Worm (Caenorhabditis elegans) whole organism, L1 larva: ENCODE measurements around the gene Y44A6D.3.

Experiments used
- alr-1 ChIP-seq: fragments of 200-800 bp; sonication (Bioruptor generic); optimal IDR thresholded peaks from 2 replicates; lab custom pipeline; 2018; ENCODE audit warnings: borderline replicate concordance, mild to moderate bottlenecking, missing genetic modification characterization, missing compliant biosample characterization
- aly-2 ChIP-seq: fragments of 150-350 bp; optimal IDR thresholded peaks from 2 replicates; lab custom pipeline; 2014; ENCODE audit warnings: missing biosample characterization, missing genetic modification characterization
- ceh-8 ChIP-seq: fragments of 200-800 bp; sonication (Bioruptor generic); optimal IDR thresholded peaks from 2 replicates; lab custom pipeline; 2018; ENCODE audit warnings: mild to moderate bottlenecking, missing genetic modification characterization, moderate library complexity, missing compliant biosample characterization
- ceh-82 ChIP-seq, 3 experiments: fragments of 150-350 bp in 1 of 3; sonication (generic microtip) in 2 of 3; optimal IDR thresholded peaks; 2 replicates each; lab custom pipeline; 2014 to 2017; ENCODE audit warnings: missing biosample characterization in 3 of 3, missing genetic modification characterization in 3 of 3
- dpl-1 ChIP-seq, 3 experiments: fragments of 150-350 bp in 2 of 3; sonication (generic microtip) in 1 of 3; optimal IDR thresholded peaks; 2 replicates each; lab custom pipeline; 2014 to 2017; ENCODE audit warnings: missing biosample characterization in 3 of 3, missing genetic modification characterization in 3 of 3, missing genetic modification reagents in 3 of 3
- efl-1 ChIP-seq, 4 experiments: fragments of 150-350 bp; optimal IDR thresholded peaks in 3 of 4; peaks in 1 of 4; 1 replicate in 1 of 4; 2 replicates in 3 of 4; lab custom pipeline; 2014; ENCODE audit warnings: missing biosample characterization in 2 of 4, missing genetic modification characterization in 2 of 4, missing genetic modification reagents in 2 of 4
- elt-2 ChIP-seq: sonication (generic microtip); optimal IDR thresholded peaks from 2 replicates; lab custom pipeline; 2016; ENCODE audit warnings: missing genetic modification characterization, mild to moderate bottlenecking, inconsistent platforms, missing compliant biosample characterization, missing genetic modification reagents
- elt-3 ChIP-seq, 6 experiments: fragments of 150-350 bp in 1 of 6; sonication (generic microtip); optimal IDR thresholded peaks; 2 replicates each; lab custom pipeline; 2017 to 2018; ENCODE audit warnings: missing biosample characterization in 6 of 6, missing genetic modification characterization in 6 of 6, inconsistent platforms in 1 of 6
- ets-5 ChIP-seq: fragments of 200-800 bp; sonication (Bioruptor generic); IDR thresholded peaks from 2 replicates; pipeline ENCODE4 v1.3.6; 2022; ENCODE audit warnings: missing genetic modification characterization, missing compliant biosample characterization
- fkh-10 ChIP-seq: sonication (generic microtip); optimal IDR thresholded peaks from 2 replicates; lab custom pipeline; 2017; ENCODE audit warnings: missing biosample characterization, missing genetic modification reagents, missing genetic modification characterization
- fkh-4 ChIP-seq: sonication (generic microtip); optimal IDR thresholded peaks from 2 replicates; lab custom pipeline; 2016; ENCODE audit warnings: missing compliant biosample characterization, missing genetic modification characterization, borderline replicate concordance
- fkh-8 ChIP-seq: sonication (generic microtip); optimal IDR thresholded peaks from 2 replicates; lab custom pipeline; 2016; ENCODE audit warnings: mild to moderate bottlenecking, missing genetic modification characterization, missing compliant biosample characterization
- grh-1 ChIP-seq: fragments of 200-800 bp; sonication (Bioruptor generic); IDR thresholded peaks from 2 replicates; pipeline ENCODE4 v1.3.6; 2022; ENCODE audit warnings: missing genetic modification reagents, missing genetic modification characterization, missing compliant biosample characterization
- lin-15B ChIP-seq: fragments of 150-350 bp; sonication (generic microtip); optimal IDR thresholded peaks from 3 replicates; lab custom pipeline; 2014; ENCODE audit warnings: missing biosample characterization, missing genetic modification characterization
- lir-3 ChIP-seq: sonication (generic microtip); optimal IDR thresholded peaks from 2 replicates; lab custom pipeline; 2016; ENCODE audit warnings: mild to moderate bottlenecking, missing genetic modification characterization, moderate library complexity, missing compliant biosample characterization; ENCODE audit not compliant: poor library complexity
- mab-9 ChIP-seq: fragments of 200-800 bp; sonication (Bioruptor generic); IDR thresholded peaks from 2 replicates; pipeline ENCODE4 v1.3.6; 2022; ENCODE audit warnings: missing genetic modification reagents, missing genetic modification characterization, missing compliant biosample characterization
- mdl-1 ChIP-seq, 2 experiments: fragments of 150-350 bp; optimal IDR thresholded peaks; 2 replicates each; lab custom pipeline; 2014 to 2017; ENCODE audit warnings: missing biosample characterization in 2 of 2, missing genetic modification characterization in 2 of 2, inconsistent platforms in 1 of 2
- mef-2 ChIP-seq: fragments of 150-350 bp; optimal IDR thresholded peaks from 2 replicates; lab custom pipeline; 2014; ENCODE audit warnings: missing biosample characterization, missing genetic modification characterization
- mep-1 ChIP-seq: fragments of 150-350 bp; optimal IDR thresholded peaks from 2 replicates; lab custom pipeline; 2014; ENCODE audit warnings: missing biosample characterization, missing genetic modification characterization
- nhr-19 ChIP-seq: fragments of 200-800 bp; sonication (Bioruptor generic); conservative IDR thresholded peaks from 2 replicates; pipeline ENCODE4 v1.3.6; 2022; ENCODE audit warnings: missing genetic modification characterization, missing compliant biosample characterization
- nhr-20 ChIP-seq: sonication (generic microtip); optimal IDR thresholded peaks from 2 replicates; lab custom pipeline; 2016; ENCODE audit warnings: mild to moderate bottlenecking, missing genetic modification characterization, missing compliant biosample characterization
- nhr-47 ChIP-seq: sonication (generic microtip); optimal IDR thresholded peaks from 2 replicates; lab custom pipeline; 2016; ENCODE audit warnings: mild to moderate bottlenecking, missing genetic modification characterization, moderate library complexity, missing compliant biosample characterization
- nhr-71 ChIP-seq: sonication (generic microtip); optimal IDR thresholded peaks from 2 replicates; lab custom pipeline; 2016; ENCODE audit warnings: mild to moderate bottlenecking, missing genetic modification characterization, moderate library complexity, missing compliant biosample characterization
- nhr-77 ChIP-seq: fragments of 150-350 bp; optimal IDR thresholded peaks from 2 replicates; lab custom pipeline; 2014; ENCODE audit warnings: missing biosample characterization, missing genetic modification characterization
- nhr-85 ChIP-seq: sonication (generic microtip); peaks from one replicate; lab custom pipeline; 2016; ENCODE audit warnings: missing genetic modification characterization, inconsistent platforms, missing compliant biosample characterization
- nhr-90 ChIP-seq: sonication (generic microtip); optimal IDR thresholded peaks from 2 replicates; lab custom pipeline; 2016; ENCODE audit warnings: mild to moderate bottlenecking, missing genetic modification characterization, missing compliant biosample characterization; ENCODE audit not compliant: poor library complexity
- rnt-1 ChIP-seq: sonication (generic microtip); optimal IDR thresholded peaks from 2 replicates; lab custom pipeline; 2016; ENCODE audit warnings: mild to moderate bottlenecking, missing genetic modification characterization, moderate library complexity, missing compliant biosample characterization
- snpc-4 ChIP-seq: fragments of 150-350 bp; optimal IDR thresholded peaks from 2 replicates; lab custom pipeline; 2014; ENCODE audit warnings: missing biosample characterization, missing genetic modification characterization
- snu-23 ChIP-seq: sonication (generic microtip); optimal IDR thresholded peaks from 2 replicates; lab custom pipeline; 2016; ENCODE audit warnings: missing genetic modification characterization, missing compliant biosample characterization
- sox-4 ChIP-seq: sonication (generic microtip); optimal IDR thresholded peaks from 2 replicates; lab custom pipeline; 2016; ENCODE audit warnings: missing genetic modification characterization, missing compliant biosample characterization
- sptf-1 ChIP-seq: fragments of 150-350 bp; optimal IDR thresholded peaks from 2 replicates; lab custom pipeline; 2014; ENCODE audit warnings: missing biosample characterization, missing genetic modification characterization
- sup-37 ChIP-seq: fragments of 200-800 bp; sonication (Bioruptor generic); optimal IDR thresholded peaks from 2 replicates; lab custom pipeline; 2018; ENCODE audit warnings: mild to moderate bottlenecking, missing genetic modification characterization, missing compliant biosample characterization
- swsn-7 ChIP-seq: sonication (generic microtip); optimal IDR thresholded peaks from 2 replicates; lab custom pipeline; 2016; ENCODE audit warnings: missing genetic modification characterization, missing compliant biosample characterization
- tbx-2 ChIP-seq: sonication (generic microtip); optimal IDR thresholded peaks from 2 replicates; lab custom pipeline; 2016; ENCODE audit warnings: missing genetic modification characterization, missing compliant biosample characterization
- tlp-1 ChIP-seq: fragments of 150-350 bp; optimal IDR thresholded peaks from 2 replicates; lab custom pipeline; 2014; ENCODE audit warnings: missing biosample characterization, missing genetic modification characterization
- unc-130 ChIP-seq: fragments of 150-350 bp; optimal IDR thresholded peaks from 2 replicates; lab custom pipeline; 2017; ENCODE audit warnings: missing biosample characterization, missing genetic modification characterization, inconsistent platforms
- unc-30 ChIP-seq: sonication (generic microtip); optimal IDR thresholded peaks from 2 replicates; lab custom pipeline; 2017; ENCODE audit warnings: missing biosample characterization, missing genetic modification characterization
- unc-86 ChIP-seq: sonication (generic microtip); optimal IDR thresholded peaks from 2 replicates; lab custom pipeline; 2016; ENCODE audit warnings: missing genetic modification characterization, missing compliant biosample characterization
- vab-15 ChIP-seq: sonication (generic microtip); optimal IDR thresholded peaks from 2 replicates; lab custom pipeline; 2017; ENCODE audit warnings: missing genotype, mild to moderate bottlenecking, missing genetic modification characterization, missing compliant biosample characterization
- xbp-1 ChIP-seq: sonication (generic microtip); optimal IDR thresholded peaks from 2 replicates; lab custom pipeline; 2016; ENCODE audit warnings: missing genetic modification characterization, missing compliant biosample characterization
- zag-1 ChIP-seq: fragments of 150-350 bp; optimal IDR thresholded peaks from 2 replicates; lab custom pipeline; 2014; ENCODE audit warnings: missing biosample characterization, missing genetic modification characterization

Gene Y44A6D.3

ce11 chrV:20803464-20803863 is 11.2 kb upstream of the Y44A6D.3 start:
- TF ChIP-seq nhr-85 (tag; lab: Kevin White, UChicago) (peak; percentile 27), snpc-4 (peak; percentile 94), grh-1 (GFP tag; lab: Robert Waterston, UW) (peak; percentile 23; the same call in 1 of the 2 replicates), nhr-90 (tag; lab: Kevin White, UChicago) (peak; percentile 23), snu-23 (GFP tag; lab: Kevin White, UChicago) (peak; percentile 4), nhr-47 (peak; percentile 17), nhr-71 (peak; percentile 10)

ce11 chrV:20802906-20803305 is 10.7 kb upstream of the Y44A6D.3 start, which contains the start of gene Y44A6D.5:
Gene Y44A6D.5 (minus strand): TSS chrV:20803006.
- TF ChIP-seq efl-1 (optimal IDR thresholded peaks at IDR 0.05; lab: Kevin White, UChicago) (no peak), efl-1 (GFP tag; optimal IDR thresholded peaks at IDR 0.05 in 1 of 2; lab: Kevin White, UChicago) (peak in 1 of 2 experiments; percentile 66), snu-23 (GFP tag; lab: Kevin White, UChicago) (no peak)

DNA sequence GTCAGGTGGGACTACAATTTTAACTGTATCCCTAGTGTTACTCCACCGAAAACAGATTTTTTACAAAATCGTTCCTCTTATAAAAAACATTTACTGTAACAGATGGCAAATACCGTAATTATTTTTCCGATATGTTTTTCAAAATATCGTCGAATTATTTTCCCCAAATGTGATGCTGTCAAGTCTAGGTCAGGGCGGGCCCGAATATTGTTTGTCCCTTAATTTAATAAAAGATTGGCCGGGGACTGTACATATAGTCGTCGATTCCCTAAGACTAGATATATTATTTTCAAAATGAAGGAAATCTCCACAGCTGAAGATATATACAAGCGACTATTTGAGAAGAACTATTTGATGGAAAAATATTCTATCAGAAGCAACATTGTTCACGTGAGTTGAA is 5.7 kb upstream of the Y44A6D.3 start, which contains the start of gene sdf-9:
TSS of gene sdf-9 (plus strand) at position 301 of the 400 bp plus-strand sequence.
- peak; percentile 26 for TF ChIP-seq ceh-8 (GFP tag; lab: Kevin White, UChicago)
- no peak for TF ChIP-seq xbp-1 (tag; lab: Kevin White, UChicago)

- TF ChIP-seq rnt-1 (peak; percentile 20), nhr-19 (GFP tag; lab: Robert Waterston, UW) (peak; percentile 39)
These were observed 3.2 kb upstream of the Y44A6D.3 start for ce11 chrV:20795374-20795773.

- TF ChIP-seq lir-3 (tag; lab: Kevin White, UChicago) (no peak), vab-15 (tag; lab: Kevin White, UChicago) (no peak), mef-2 (tag; lab: Kevin White, UChicago) (no peak), mep-1 (tag; lab: Kevin White, UChicago) (peak; percentile 46), dpl-1 (GFP tag; optimal IDR thresholded peaks at IDR 0.05; lab: Kevin White, UChicago) (no peak), xbp-1 (tag; lab: Kevin White, UChicago) (no peak), aly-2 (no peak), sptf-1 (tag; lab: Kevin White, UChicago) (no peak), tlp-1 (no peak), snpc-4 (no peak), ets-5 (no peak), unc-86 (tag; lab: Kevin White, UChicago) (no peak), nhr-19 (GFP tag; lab: Robert Waterston, UW) (peak; percentile 38), zag-1 (tag; lab: Kevin White, UChicago) (no peak), nhr-71 (peak; percentile 55), nhr-90 (tag; lab: Kevin White, UChicago) (no peak), sox-4 (tag; lab: Kevin White, UChicago) (no peak), unc-30 (tag; lab: Kevin White, UChicago) (no peak), alr-1 (tag; lab: Kevin White, UChicago) (no peak), snu-23 (GFP tag; lab: Kevin White, UChicago) (peak; percentile 52), rnt-1 (peak; percentile 61), sup-37 (GFP tag; lab: Kevin White, UChicago) (no peak), unc-130 (tag; lab: Kevin White, UChicago) (peak; percentile 29), elt-2 (no peak), fkh-8 (tag; lab: Kevin White, UChicago) (no peak), tbx-2 (tag; lab: Kevin White, UChicago) (no peak), fkh-10 (GFP tag; lab: Kevin White, UChicago) (no peak), efl-1 (optimal IDR thresholded peaks at IDR 0.05; lab: Kevin White, UChicago) (peak in 1 of 2 experiments; percentile 3), efl-1 (GFP tag; optimal IDR thresholded peaks at IDR 0.05 in 1 of 2; lab: Kevin White, UChicago) (no peak), nhr-85 (tag; lab: Kevin White, UChicago) (no peak), nhr-20 (tag; lab: Kevin White, UChicago) (peak; percentile 22), grh-1 (GFP tag; lab: Robert Waterston, UW) (no peak), swsn-7 (tag; lab: Kevin White, UChicago) (peak; percentile 8), nhr-77 (tag; lab: Kevin White, UChicago) (no peak), ceh-8 (GFP tag; lab: Kevin White, UChicago) (no peak), ceh-82 (tag; optimal IDR thresholded peaks at IDR 0.05; lab: Kevin White, UChicago) (no peak), elt-3 (tag; optimal IDR thresholded peaks at IDR 0.05; lab: Kevin White, UChicago) (no peak), mdl-1 (tag; optimal IDR thresholded peaks at IDR 0.05; lab: Kevin White, UChicago) (peak in 1 of 2 experiments; percentile 19), fkh-4 (no peak), lin-15B (tag; lab: Kevin White, UChicago) (no peak), mab-9 (no peak)
These were observed 1.5 kb upstream of the Y44A6D.3 start for ce11 chrV:20793761-20794160.
